Worm (Caenorhabditis elegans): ENCODE measurements around the gene clec-51.

Gene clec-51

ce11 chrIV:8152145-8152544 is 11.5 kb downstream of the clec-51 start, which contains the start of gene faah-2:
TSS of gene faah-2 (plus strand) at chrIV:8152445.
- no peak for TF ChIP-seq lim-6 (tag; optimal IDR thresholded peaks at IDR 0.05)
- no peak for TF ChIP-seq tbx-2 (tag; optimal IDR thresholded peaks at IDR 0.05)
- TF ChIP-seq odd-2 (tag; optimal IDR thresholded peaks at IDR 0.05), result no peak
- no peak for TF ChIP-seq hlh-6 (tag; optimal IDR thresholded peaks at IDR 0.05)
- TF ChIP-seq fkh-6 (tag; optimal IDR thresholded peaks at IDR 0.05), result no peak
- no peak for TF ChIP-seq madf-2 (tag; optimal IDR thresholded peaks at IDR 0.05)
- no peak for TF ChIP-seq sox-2 (GFP tag; IDR thresholded peaks at IDR 0.05)
- no peak for TF ChIP-seq unc-55 (GFP tag; optimal IDR thresholded peaks at IDR 0.05)
- no peak for TF ChIP-seq pag-3 (tag; optimal IDR thresholded peaks at IDR 0.05; ENCODE audit: borderline replicate concordance)
- TF ChIP-seq unc-42 (tag; optimal IDR thresholded peaks at IDR 0.05), result no peak
- no peak for TF ChIP-seq ceh-34 (tag; optimal IDR thresholded peaks at IDR 0.05)
- no peak for TF ChIP-seq npax-4 (tag; optimal IDR thresholded peaks at IDR 0.05)
- TF ChIP-seq ref-2 (tag; optimal IDR thresholded peaks at IDR 0.05), result no peak
- TF ChIP-seq T23F11.4 (GFP tag; optimal IDR thresholded peaks at IDR 0.05), result no peak
- no peak for TF ChIP-seq mec-3 (tag; optimal IDR thresholded peaks at IDR 0.05; ENCODE audit: borderline replicate concordance)
- TF ChIP-seq ceh-19 (GFP tag; optimal IDR thresholded peaks at IDR 0.05), result no peak
- TF ChIP-seq syd-9 (tag; optimal IDR thresholded peaks at IDR 0.05), result no peak
- TF ChIP-seq lin-11 (tag; optimal IDR thresholded peaks at IDR 0.05), result no peak
- no peak for TF ChIP-seq C08G9.2 (tag; optimal IDR thresholded peaks at IDR 0.05)
- TF ChIP-seq ceh-45 (GFP tag; IDR thresholded peaks at IDR 0.05), result no peak

ce11 chrIV:8151721-8152120 is 11.9 kb downstream of the clec-51 start:
- TF ChIP-seq madf-2 (tag; optimal IDR thresholded peaks at IDR 0.05) (no peak), ceh-19 (GFP tag; optimal IDR thresholded peaks at IDR 0.05) (no peak), hlh-30 (tag; optimal IDR thresholded peaks at IDR 0.05; ENCODE audit: insufficient read depth) (no peak), ceh-34 (tag; optimal IDR thresholded peaks at IDR 0.05) (no peak), hlh-6 (tag; optimal IDR thresholded peaks at IDR 0.05) (no peak), dve-1 (tag; optimal IDR thresholded peaks at IDR 0.05) (no peak), ceh-18 (tag; optimal IDR thresholded peaks at IDR 0.05) (no peak), hlh-13 (GFP tag; optimal IDR thresholded peaks at IDR 0.05) (no peak), K02D7.2 (tag; optimal IDR thresholded peaks at IDR 0.05) (no peak), pqm-1 (tag; optimal IDR thresholded peaks at IDR 0.05) (no peak), unc-3 (GFP tag; conservative IDR thresholded peaks at IDR 0.05) (no peak), unc-3 (tag; optimal IDR thresholded peaks at IDR 0.05) (no peak), gmeb-2 (tag; optimal IDR thresholded peaks at IDR 0.05) (no peak)

- no peak for TF ChIP-seq ceh-24 (tag; optimal IDR thresholded peaks at IDR 0.05)
- no peak for TF ChIP-seq ceh-31 (tag; optimal IDR thresholded peaks at IDR 0.05)
- no peak for TF ChIP-seq hlh-6 (tag; optimal IDR thresholded peaks at IDR 0.05)
- no peak for TF ChIP-seq fkh-6 (tag; optimal IDR thresholded peaks at IDR 0.05)
- TF ChIP-seq madf-2 (tag; optimal IDR thresholded peaks at IDR 0.05), result no peak
- TF ChIP-seq C08G9.2 (tag; optimal IDR thresholded peaks at IDR 0.05), result no peak
- no peak for TF ChIP-seq ceh-22 (tag; optimal IDR thresholded peaks at IDR 0.05)
- TF ChIP-seq ref-2 (tag; optimal IDR thresholded peaks at IDR 0.05), result no peak
- TF ChIP-seq ets-4 (tag; optimal IDR thresholded peaks at IDR 0.05), result no peak
- TF ChIP-seq hlh-30 (tag; optimal IDR thresholded peaks at IDR 0.05; ENCODE audit: insufficient read depth), result no peak
- TF ChIP-seq pax-1 (tag; optimal IDR thresholded peaks at IDR 0.05), result no peak
These were observed 15.1 kb downstream of the clec-51 start, which contains the start of gene pmk-1 for ce11 chrIV:8148494-8148893. TSS of gene pmk-1 (plus strand) at chrIV:8148794.

- TF ChIP-seq ceh-2 (tag; optimal IDR thresholded peaks at IDR 0.05), result no peak
- no peak for TF ChIP-seq ceh-34 (tag; optimal IDR thresholded peaks at IDR 0.05)
- no peak for TF ChIP-seq unc-42 (tag; optimal IDR thresholded peaks at IDR 0.05)
- no peak for TF ChIP-seq dmd-4 (tag; optimal IDR thresholded peaks at IDR 0.05; ENCODE audit: borderline replicate concordance)
- TF ChIP-seq sox-4 (tag; optimal IDR thresholded peaks at IDR 0.05), result no peak
- no peak for TF ChIP-seq eyg-1 (tag; optimal IDR thresholded peaks at IDR 0.05)
- peak; percentile 10 for TF ChIP-seq nfya-1 (tag; optimal IDR thresholded peaks at IDR 0.05)
- no peak for TF ChIP-seq T23F11.4 (GFP tag; optimal IDR thresholded peaks at IDR 0.05)
- no peak for TF ChIP-seq npax-4 (tag; optimal IDR thresholded peaks at IDR 0.05)
- TF ChIP-seq hlh-30 (tag; optimal IDR thresholded peaks at IDR 0.05; ENCODE audit: insufficient read depth), result peak; percentile 91
- no peak for TF ChIP-seq ceh-48 (tag; optimal IDR thresholded peaks at IDR 0.05)
- no peak for TF ChIP-seq ceh-30 (tag; optimal IDR thresholded peaks at IDR 0.05)
- no peak for TF ChIP-seq unc-55 (GFP tag; optimal IDR thresholded peaks at IDR 0.05)
These were observed 17.3 kb downstream of the clec-51 start for ce11 chrIV:8146283-8146682.
